Worm (Caenorhabditis elegans): ENCODE measurements around the gene F35C8.8.

The F35C8.8 gene

ce11 chrX:5354022-5354876 lies 18.2 kb downstream of the F35C8.8 start, which contains the start of gene pfn-2:
Gene pfn-2, minus strand, starts transcription at chrX:5354072.
- no peak for TF ChIP-seq fos-1 (tag; optimal IDR thresholded peaks at IDR 0.05)
- TF ChIP-seq fkh-2 (tag; optimal IDR thresholded peaks at IDR 0.05) = no peak
- no peak for TF ChIP-seq ztf-4 (tag; optimal IDR thresholded peaks at IDR 0.05)
- TF ChIP-seq fkh-10 (GFP tag; optimal IDR thresholded peaks at IDR 0.05) = no peak
- TF ChIP-seq nhr-237 (tag; optimal IDR thresholded peaks at IDR 0.05) = no peak
- TF ChIP-seq elt-2 (tag; optimal IDR thresholded peaks at IDR 0.05) = peak; percentile 63
- no peak for TF ChIP-seq snpc-4 (tag; optimal IDR thresholded peaks at IDR 0.05)
- peak; percentile 40 for TF ChIP-seq nfya-1 (tag; optimal IDR thresholded peaks at IDR 0.05; ENCODE audit: insufficient read depth)
- TF ChIP-seq nhr-67 (tag; optimal IDR thresholded peaks at IDR 0.05) = no peak
- no peak for TF ChIP-seq tbx-2 (tag; optimal IDR thresholded peaks at IDR 0.05)
- peak; percentile 50 for TF ChIP-seq hmg-11 (tag; optimal IDR thresholded peaks at IDR 0.05)
- TF ChIP-seq jun-1 (tag; optimal IDR thresholded peaks at IDR 0.05) = no peak
- TF ChIP-seq elt-3 (tag; optimal IDR thresholded peaks at IDR 0.05) = no peak
- TF ChIP-seq skn-1 (tag; optimal IDR thresholded peaks at IDR 0.05) = peak; percentile 7
- TF ChIP-seq lin-39 (tag; optimal IDR thresholded peaks at IDR 0.05) = peak; percentile 60
- no peak for TF ChIP-seq ceh-28 (tag; optimal IDR thresholded peaks at IDR 0.05)

ce11 chrX:5348529-5349148 lies 23.8 kb downstream of the F35C8.8 start, which contains the start of gene syx-3:
Gene syx-3, plus strand, starts transcription at chrX:5349098.
- TF ChIP-seq fkh-10 (GFP tag; optimal IDR thresholded peaks at IDR 0.05) (no peak), nfya-1 (tag; optimal IDR thresholded peaks at IDR 0.05; ENCODE audit: insufficient read depth) (peak; percentile 2), elt-2 (tag; optimal IDR thresholded peaks at IDR 0.05) (peak; percentile 6), aly-2 (tag; optimal IDR thresholded peaks at IDR 0.05) (no peak), pha-4 (tag; optimal IDR thresholded peaks at IDR 0.05) (peak; percentile 6)

ce11 chrX:5347856-5348255 lies 24.6 kb downstream of the F35C8.8 start:
- TF ChIP-seq lin-39 (tag; optimal IDR thresholded peaks at IDR 0.05) = no peak
- TF ChIP-seq elt-1 (tag; optimal IDR thresholded peaks at IDR 0.05) = no peak
- TF ChIP-seq egl-5 (tag; optimal IDR thresholded peaks at IDR 0.05) = no peak
- TF ChIP-seq ceh-9 (tag; optimal IDR thresholded peaks at IDR 0.05) = no peak
- TF ChIP-seq nfya-1 (tag; optimal IDR thresholded peaks at IDR 0.05; ENCODE audit: insufficient read depth) = no peak
- TF ChIP-seq ztf-4 (tag; optimal IDR thresholded peaks at IDR 0.05) = no peak
- TF ChIP-seq mdl-1 (tag; optimal IDR thresholded peaks at IDR 0.05) = no peak
- TF ChIP-seq ama-1 (optimal IDR thresholded peaks at IDR 0.05) = no peak
- TF ChIP-seq hmg-11 (tag; optimal IDR thresholded peaks at IDR 0.05) = no peak
- no peak for TF ChIP-seq nhr-67 (tag; optimal IDR thresholded peaks at IDR 0.05)
- TF ChIP-seq unc-39 (tag; optimal IDR thresholded peaks at IDR 0.05) = no peak
- no peak for TF ChIP-seq elt-3 (tag; optimal IDR thresholded peaks at IDR 0.05)
- TF ChIP-seq egl-27 (tag; optimal IDR thresholded peaks at IDR 0.05) = no peak
- no peak for TF ChIP-seq nhr-76 (tag; optimal IDR thresholded peaks at IDR 0.05)
- no peak for TF ChIP-seq ZK546.5 (tag; optimal IDR thresholded peaks at IDR 0.05)
- TF ChIP-seq fkh-10 (GFP tag; optimal IDR thresholded peaks at IDR 0.05) = no peak
- no peak for TF ChIP-seq nhr-237 (tag; optimal IDR thresholded peaks at IDR 0.05)

ce11 chrX:5346303-5346702 lies 26.1 kb downstream of the F35C8.8 start:
- no peak for TF ChIP-seq nhr-12 (tag; optimal IDR thresholded peaks at IDR 0.05)
- TF ChIP-seq elt-2 (tag; optimal IDR thresholded peaks at IDR 0.05) = peak; percentile 64

ce11 chrX:5344287-5344686 lies 28.2 kb downstream of the F35C8.8 start, which contains the start of gene C26B9.1:
Gene C26B9.1, plus strand, starts transcription at chrX:5344587.
- TF ChIP-seq fos-1 (tag; optimal IDR thresholded peaks at IDR 0.05) (no peak), pha-4 (tag; optimal IDR thresholded peaks at IDR 0.05) (peak; percentile 35)

- TF ChIP-seq unc-39 (tag; optimal IDR thresholded peaks at IDR 0.05) (no peak), egl-27 (tag; optimal IDR thresholded peaks at IDR 0.05) (no peak), hmg-11 (tag; optimal IDR thresholded peaks at IDR 0.05) (no peak)
These were observed 30.4 kb downstream of the F35C8.8 start, which contains the start of gene C26B9.7 for ce11 chrX:5342007-5342406. Gene C26B9.7, plus strand, starts transcription at chrX:5342307.
